Worm (Caenorhabditis elegans) whole organism, L4/young adult: ENCODE measurements around the gene srxa-12.

ENCODE experiments used
- W03F9.2 ChIP-seq: fragments of 150-350 bp; optimal IDR thresholded peaks from 2 replicates; lab custom pipeline; 2014; ENCODE audit warnings: missing biosample characterization, missing genetic modification characterization
- him-1 ChIP-seq: sonication (generic microtip); optimal IDR thresholded peaks from 2 replicates; lab custom pipeline; 2016; ENCODE audit warnings: missing genotype, missing genetic modification reagents, missing genetic modification characterization, missing compliant biosample characterization

DNA sequence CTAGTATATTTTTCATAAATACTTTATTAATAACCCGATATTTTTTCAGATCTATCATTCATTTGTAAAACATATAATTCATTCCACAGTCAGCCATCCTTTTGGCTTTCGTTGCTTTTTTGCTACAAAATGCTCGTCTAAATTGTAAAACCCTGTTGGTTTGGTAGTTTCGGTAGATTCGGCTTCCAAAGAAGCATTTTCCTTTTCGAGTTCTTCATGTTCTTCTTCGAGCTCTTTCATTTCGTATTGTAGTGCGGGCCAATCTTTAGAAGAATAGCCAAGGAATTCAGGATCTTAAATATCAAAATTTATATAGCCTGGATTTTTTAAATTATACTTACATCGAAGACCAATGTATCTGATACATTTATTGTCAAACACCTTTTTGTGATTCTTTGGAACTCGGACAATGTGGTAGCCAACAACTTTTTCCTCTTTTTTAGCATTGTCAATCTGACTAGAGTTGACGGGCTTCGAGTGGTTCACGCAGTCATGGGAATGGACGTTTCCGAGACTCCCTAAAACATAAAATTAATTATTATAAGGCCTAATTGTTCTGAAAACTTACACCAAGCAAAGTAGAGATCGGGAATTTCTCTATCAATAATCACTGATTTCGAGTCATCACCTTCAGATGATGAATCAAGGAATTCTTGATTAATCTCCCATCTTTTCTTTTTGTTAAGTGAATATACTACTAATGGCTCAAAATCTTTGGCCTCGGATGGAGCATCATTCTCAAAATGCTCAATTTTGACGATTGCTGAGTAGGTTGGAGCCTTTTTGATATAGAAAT lies 18.2 kb upstream of the srxa-12 start:
- TF ChIP-seq him-1 (no peak), W03F9.2 (tag; lab: Kevin White, UChicago) (no peak)
